Worm (Caenorhabditis elegans) whole organism, late embryonic: ENCODE results near the gene C16C10.8.

Experiments
- F13H6.1 ChIP-seq: sonication (generic microtip); optimal IDR thresholded peaks from 2 replicates; lab custom pipeline; 2016; ENCODE audit warnings: missing genetic modification characterization, missing compliant biosample characterization
- K02D7.2 ChIP-seq: sonication (generic microtip); optimal IDR thresholded peaks from 2 replicates; lab custom pipeline; 2017; ENCODE audit warnings: mild to moderate bottlenecking, missing genetic modification characterization, missing compliant biosample characterization
- K09A11.1 ChIP-seq: sonication (generic microtip); optimal IDR thresholded peaks from 2 replicates; lab custom pipeline; 2017; ENCODE audit warnings: antibody characterized with exemption, mild to moderate bottlenecking, missing genetic modification characterization, missing compliant biosample characterization; ENCODE audit not compliant: insufficient read depth
- T23F11.4 ChIP-seq: fragments of 200-800 bp; sonication (Bioruptor generic); optimal IDR thresholded peaks from 2 replicates; lab custom pipeline; 2018; ENCODE audit warnings: mild to moderate bottlenecking, missing genetic modification characterization, missing compliant biosample characterization
- Y22D7AL.16 ChIP-seq: sonication (generic microtip); optimal IDR thresholded peaks from 2 replicates; lab custom pipeline; 2016; ENCODE audit warnings: missing genetic modification characterization, missing compliant biosample characterization
- ama-1 ChIP-seq: fragments of 150-350 bp; optimal IDR thresholded peaks from 2 replicates; lab custom pipeline; 2014
- ceh-18 ChIP-seq: sonication (generic microtip); optimal IDR thresholded peaks from 2 replicates; lab custom pipeline; 2016; ENCODE audit warnings: missing genetic modification characterization, missing compliant biosample characterization
- ceh-19 ChIP-seq: fragments of 200-800 bp; sonication (Bioruptor generic); optimal IDR thresholded peaks from 2 replicates; lab custom pipeline; 2018; ENCODE audit warnings: mild to moderate bottlenecking, missing genetic modification characterization, missing compliant biosample characterization
- ceh-2 ChIP-seq: sonication (generic microtip); optimal IDR thresholded peaks from 2 replicates; lab custom pipeline; 2016; ENCODE audit warnings: missing genotype, missing genetic modification characterization, missing compliant biosample characterization
- ceh-22 ChIP-seq: sonication (generic microtip); optimal IDR thresholded peaks from 2 replicates; lab custom pipeline; 2017; ENCODE audit warnings: missing biosample characterization, missing genetic modification characterization
- ceh-24 ChIP-seq: sonication (generic microtip); optimal IDR thresholded peaks from 2 replicates; lab custom pipeline; 2016; ENCODE audit warnings: mild to moderate bottlenecking, missing genetic modification characterization, missing compliant biosample characterization
- ceh-30 ChIP-seq: fragments of 150-350 bp; optimal IDR thresholded peaks from 2 replicates; lab custom pipeline; 2014; ENCODE audit warnings: missing biosample characterization, missing genetic modification characterization
- ceh-31 ChIP-seq: sonication (generic microtip); optimal IDR thresholded peaks from 2 replicates; lab custom pipeline; 2016; ENCODE audit warnings: missing genetic modification characterization, missing compliant biosample characterization
- ceh-45 ChIP-seq: fragments of 200-800 bp; sonication (Bioruptor generic); IDR thresholded peaks from 2 replicates; pipeline ENCODE4 v1.3.6; 2022; ENCODE audit warnings: missing genetic modification reagents, missing genetic modification characterization, missing compliant biosample characterization
- elt-2 ChIP-seq: sonication (generic microtip); optimal IDR thresholded peaks from 2 replicates; lab custom pipeline; 2016; ENCODE audit warnings: missing genetic modification reagents, missing genetic modification characterization, missing compliant biosample characterization
- elt-4 ChIP-seq: sonication (generic microtip); optimal IDR thresholded peaks from 2 replicates; lab custom pipeline; 2016; ENCODE audit warnings: missing genetic modification characterization, missing compliant biosample characterization
- ets-4 ChIP-seq: sonication (generic microtip); optimal IDR thresholded peaks from 2 replicates; lab custom pipeline; 2016; ENCODE audit warnings: missing genetic modification characterization, missing compliant biosample characterization
- eyg-1 ChIP-seq: sonication (generic microtip); optimal IDR thresholded peaks from 2 replicates; lab custom pipeline; 2016; ENCODE audit warnings: missing genotype, missing genetic modification characterization, missing compliant biosample characterization
- fax-1 ChIP-seq: sonication (generic microtip); optimal IDR thresholded peaks from 2 replicates; lab custom pipeline; 2016; ENCODE audit warnings: missing genotype, missing genetic modification characterization, missing compliant biosample characterization
- hlh-15 ChIP-seq: sonication (generic microtip); optimal IDR thresholded peaks from 2 replicates; lab custom pipeline; 2016; ENCODE audit warnings: missing genetic modification characterization, missing compliant biosample characterization
- hlh-30 ChIP-seq: sonication (generic microtip); optimal IDR thresholded peaks from 2 replicates; lab custom pipeline; 2017; ENCODE audit warnings: antibody characterized with exemption, missing genetic modification characterization, missing compliant biosample characterization; ENCODE audit not compliant: insufficient read depth
- hlh-6 ChIP-seq: sonication (generic microtip); optimal IDR thresholded peaks from 2 replicates; lab custom pipeline; 2016; ENCODE audit warnings: missing genotype, missing genetic modification characterization, missing compliant biosample characterization
- mec-3 ChIP-seq: sonication (generic microtip); optimal IDR thresholded peaks from 2 replicates; lab custom pipeline; 2016; ENCODE audit warnings: borderline replicate concordance, missing genetic modification characterization, missing compliant biosample characterization
- nfya-1 ChIP-seq: sonication (generic microtip); optimal IDR thresholded peaks from 2 replicates; lab custom pipeline; 2017; ENCODE audit warnings: missing genetic modification characterization, mild to moderate bottlenecking, missing compliant biosample characterization, antibody characterized with exemption, moderate library complexity
- nhr-232 ChIP-seq: sonication (generic microtip); optimal IDR thresholded peaks from 2 replicates; lab custom pipeline; 2016; ENCODE audit warnings: missing genetic modification characterization, missing compliant biosample characterization
- npax-4 ChIP-seq: sonication (generic microtip); optimal IDR thresholded peaks from 2 replicates; lab custom pipeline; 2016; ENCODE audit warnings: missing genetic modification characterization, missing compliant biosample characterization
- odd-2 ChIP-seq: sonication (generic microtip); optimal IDR thresholded peaks from 2 replicates; lab custom pipeline; 2017; ENCODE audit warnings: antibody characterized with exemption, mild to moderate bottlenecking, missing genetic modification characterization, missing compliant biosample characterization
- pag-3 ChIP-seq: sonication (generic microtip); optimal IDR thresholded peaks from 2 replicates; lab custom pipeline; 2016; ENCODE audit warnings: missing compliant biosample characterization, missing genetic modification characterization, borderline replicate concordance
- pha-4 ChIP-seq: fragments of 150-350 bp; optimal IDR thresholded peaks from 2 replicates; lab custom pipeline; 2018; ENCODE audit warnings: missing biosample characterization, missing genetic modification reagents, missing genetic modification characterization
- ref-2 ChIP-seq: sonication (generic microtip); optimal IDR thresholded peaks from 2 replicates; lab custom pipeline; 2016; ENCODE audit warnings: missing genetic modification characterization, missing compliant biosample characterization
- sdc-2 ChIP-seq: sonication (generic microtip); optimal IDR thresholded peaks from 2 replicates; lab custom pipeline; 2016; ENCODE audit warnings: missing genotype, missing genetic modification characterization, missing compliant biosample characterization
- sox-4 ChIP-seq: sonication (generic microtip); optimal IDR thresholded peaks from 2 replicates; lab custom pipeline; 2017; ENCODE audit warnings: mild to moderate bottlenecking, missing genetic modification characterization, inconsistent platforms, missing compliant biosample characterization
- syd-9 ChIP-seq: sonication (generic microtip); optimal IDR thresholded peaks from 2 replicates; lab custom pipeline; 2016; ENCODE audit warnings: mild to moderate bottlenecking, missing genetic modification characterization, moderate library complexity, missing compliant biosample characterization
- tbx-2 ChIP-seq: sonication (generic microtip); optimal IDR thresholded peaks from 2 replicates; lab custom pipeline; 2016; ENCODE audit warnings: missing genetic modification characterization, missing compliant biosample characterization
- tbx-7 ChIP-seq: sonication (generic microtip); optimal IDR thresholded peaks from 2 replicates; lab custom pipeline; 2016; ENCODE audit warnings: missing genotype, missing genetic modification characterization, missing compliant biosample characterization
- ttx-3 ChIP-seq: sonication (generic microtip); optimal IDR thresholded peaks from 2 replicates; lab custom pipeline; 2016; ENCODE audit warnings: missing genetic modification reagents, missing genetic modification characterization, missing compliant biosample characterization
- unc-42 ChIP-seq: sonication (generic microtip); optimal IDR thresholded peaks from 2 replicates; lab custom pipeline; 2016; ENCODE audit warnings: missing genotype, missing genetic modification characterization, missing compliant biosample characterization
- unc-55 ChIP-seq: sonication (generic microtip); optimal IDR thresholded peaks from 2 replicates; lab custom pipeline; 2017; ENCODE audit warnings: missing biosample characterization, missing genetic modification reagents, missing genetic modification characterization
- unc-86 ChIP-seq: sonication (generic microtip); optimal IDR thresholded peaks from 2 replicates; lab custom pipeline; 2016; ENCODE audit warnings: missing genetic modification characterization, missing compliant biosample characterization

Gene C16C10.8

ce11 chrIII:4152828-4153227 lies 11.1 kb downstream of the C16C10.8 start:
- TF ChIP-seq elt-4 = no peak
- no peak for TF ChIP-seq K09A11.1
- TF ChIP-seq ceh-22 (tag; lab: Kevin White, UChicago) = no peak

DNA sequence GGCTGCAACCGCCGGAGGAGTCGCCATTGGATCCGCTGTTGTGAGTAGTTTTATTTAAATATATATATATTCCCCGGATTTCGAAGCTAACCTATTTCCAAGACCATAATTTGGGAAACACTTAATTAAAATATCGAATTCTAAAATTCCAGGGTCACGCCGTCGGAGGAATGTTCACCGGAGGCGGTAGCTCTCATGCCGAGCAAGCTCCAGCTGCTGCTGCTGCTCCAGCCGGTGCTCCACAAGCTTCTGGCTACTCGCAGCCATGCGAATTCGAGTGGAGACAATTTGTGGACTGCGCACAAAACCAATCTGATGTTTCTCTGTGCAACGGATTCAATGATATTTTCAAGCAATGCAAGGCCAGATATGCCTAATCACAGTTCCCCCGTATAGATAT lies 11.7 kb downstream of the C16C10.8 start:
- TF ChIP-seq elt-4 (no peak), ceh-30 (no peak), sox-4 (tag; lab: Kevin White, UChicago) (no peak), eyg-1 (no peak), mec-3 (tag; lab: Kevin White, UChicago) (no peak), sdc-2 (tag; lab: Kevin White, UChicago) (no peak), unc-86 (tag; lab: Kevin White, UChicago) (no peak), Y22D7AL.16 (no peak), ref-2 (no peak), T23F11.4 (GFP tag; lab: Kevin White, UChicago) (no peak), ceh-2 (tag; lab: Kevin White, UChicago) (no peak), ceh-19 (GFP tag; lab: Kevin White, UChicago) (no peak)

- TF ChIP-seq odd-2 (tag; lab: Kevin White, UChicago) = no peak
Observed at ce11 chrIII:4151548-4152104, 12.3 kb downstream of the C16C10.8 start, which contains the start of the genes wht-3 and har-1. wht-3 (minus strand) TSS chrIII:4151598. har-1 (plus strand) TSS chrIII:4152054.

DNA sequence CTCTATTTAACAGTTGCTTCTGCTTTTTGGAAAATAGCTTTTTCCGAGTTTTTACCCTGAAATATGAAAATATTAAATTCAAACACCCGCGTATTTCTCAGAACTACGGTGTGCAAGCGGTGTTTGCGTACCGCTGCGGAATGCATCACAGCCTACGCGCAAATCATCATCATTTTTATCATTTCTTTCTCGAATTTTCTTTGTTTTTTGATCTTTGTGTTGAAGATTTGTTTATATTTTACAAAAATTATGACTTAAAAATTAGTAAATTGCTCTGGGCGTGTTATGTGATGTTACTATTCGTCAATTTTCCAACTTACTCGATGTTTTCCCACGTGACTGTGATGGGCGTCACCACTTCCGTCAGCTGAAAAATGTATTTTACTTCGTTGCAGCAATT lies 13.1 kb downstream of the C16C10.8 start:
- TF ChIP-seq elt-2 (peak; percentile 36), hlh-30 (tag; lab: Kevin White, UChicago) (peak; percentile 1), npax-4 (no peak), ceh-24 (tag; lab: Kevin White, UChicago) (no peak), ceh-30 (peak; percentile 62), unc-86 (tag; lab: Kevin White, UChicago) (peak; percentile 23), syd-9 (tag; lab: Kevin White, UChicago) (no peak), pag-3 (tag; lab: Kevin White, UChicago) (no peak), unc-55 (GFP tag; lab: Kevin White, UChicago) (peak; percentile 74), ceh-45 (GFP tag; lab: Robert Waterston, UW) (no peak), ceh-22 (tag; lab: Kevin White, UChicago) (no peak), ceh-31 (peak; percentile 15), tbx-2 (peak; percentile 5), ceh-18 (tag; lab: Kevin White, UChicago) (peak; percentile 15), nfya-1 (tag; lab: Kevin White, UChicago) (peak; percentile 81), ttx-3 (no peak), hlh-6 (tag; lab: Kevin White, UChicago) (no peak), fax-1 (tag; lab: Kevin White, UChicago) (no peak)

ce11 chrIII:4143170-4143569 lies 20.8 kb downstream of the C16C10.8 start:
- TF ChIP-seq mec-3 (tag; lab: Kevin White, UChicago) = no peak
- TF ChIP-seq nfya-1 (tag; lab: Kevin White, UChicago) = peak; percentile 79

DNA sequence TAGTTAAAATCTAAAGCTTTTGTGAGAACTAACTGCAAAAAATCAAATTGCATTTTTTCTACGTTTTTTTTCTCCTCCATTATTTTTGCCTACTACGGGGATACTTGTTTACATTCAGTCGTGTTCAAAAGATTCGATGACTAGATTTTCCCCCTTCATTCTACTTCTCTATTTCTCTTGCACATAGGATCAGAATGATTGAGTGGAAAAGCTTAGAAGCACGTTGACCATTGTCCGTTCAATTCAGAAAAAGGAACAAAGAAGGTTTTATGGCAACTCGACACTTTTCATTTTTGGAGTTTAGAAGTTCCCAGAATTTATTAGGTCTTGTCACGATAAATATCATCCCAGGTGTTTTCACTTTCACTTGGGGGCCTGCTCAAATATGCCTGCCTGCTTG lies 26.8 kb downstream of the C16C10.8 start:
- TF ChIP-seq tbx-2 (no peak), K09A11.1 (no peak), sox-4 (tag; lab: Kevin White, UChicago) (no peak), sdc-2 (tag; lab: Kevin White, UChicago) (no peak), F13H6.1 (tag; lab: Kevin White, UChicago) (no peak), unc-42 (tag; lab: Kevin White, UChicago) (no peak), Y22D7AL.16 (no peak), ets-4 (tag; lab: Kevin White, UChicago) (no peak), ama-1 (lab: Kevin White, UChicago) (no peak), hlh-15 (no peak), unc-86 (tag; lab: Kevin White, UChicago) (no peak), nhr-232 (tag; lab: Kevin White, UChicago) (no peak), ceh-45 (GFP tag; lab: Robert Waterston, UW) (no peak), nfya-1 (tag; lab: Kevin White, UChicago) (no peak), npax-4 (no peak), pag-3 (tag; lab: Kevin White, UChicago) (no peak), syd-9 (tag; lab: Kevin White, UChicago) (no peak), K02D7.2 (tag; lab: Kevin White, UChicago) (no peak), tbx-7 (tag; lab: Kevin White, UChicago) (no peak), pha-4 (no peak)
